Fruit fly (Drosophila melanogaster): ENCODE measurements around the gene osp.
"Not testable (repeated sequence)": the region's sequence is repeated elsewhere in the genome, so short reads cannot be mapped to it uniquely, and the experiment has no call there.

Gene osp

DNA sequence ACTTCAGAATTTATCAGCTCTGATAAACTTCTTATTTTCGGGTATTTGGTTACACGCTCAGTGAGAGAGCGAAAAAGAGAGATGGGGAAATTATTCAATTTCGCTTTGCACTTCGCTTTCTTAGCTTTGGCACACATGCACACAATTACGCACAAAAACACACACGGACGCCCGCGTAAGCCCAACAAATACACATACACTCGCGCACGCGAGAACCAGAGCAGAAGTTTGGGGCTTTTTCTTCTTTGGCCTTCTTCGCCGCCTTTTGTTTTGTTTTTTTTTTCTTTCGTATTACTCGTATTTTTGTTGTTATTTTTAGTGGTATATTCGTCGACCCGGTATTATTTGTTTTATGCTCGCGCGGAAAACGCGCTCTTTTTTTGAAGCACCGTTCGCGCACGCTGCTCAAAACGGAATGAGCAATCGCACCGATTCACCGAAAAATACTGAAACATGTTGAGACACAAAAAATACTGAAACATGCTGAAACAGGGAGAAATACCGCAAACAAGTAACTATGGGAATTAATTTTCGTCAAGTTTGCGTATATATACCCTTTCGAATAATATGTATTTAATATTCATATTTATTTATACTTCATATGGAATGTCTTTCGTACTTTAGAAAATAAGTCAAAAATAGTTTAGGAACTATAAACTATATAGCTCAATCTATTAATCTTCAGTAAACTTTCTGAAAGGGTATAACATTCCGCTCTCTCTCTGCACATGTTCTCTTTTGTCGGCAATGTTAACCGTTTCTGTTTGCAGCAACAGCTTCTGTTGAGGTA is at the start of gene osp:
TSS of gene osp (minus strand) at position 419 of the 790 bp plus-strand sequence.
- peak; percentile 97 for TF ChIP-seq CG17801 (GFP tag; optimal IDR thresholded peaks at IDR 0.05; ENCODE audit: partially characterized antibody)

- not testable (repeated sequence) for TF ChIP-seq CG17801 (GFP tag; optimal IDR thresholded peaks at IDR 0.05; ENCODE audit: partially characterized antibody)
These were observed 48.5 kb upstream of the osp start, which contains the start of gene CG31775 for dm6 chr2L:14737669-14738068. TSS of gene CG31775 (minus strand) at chr2L:14737769.

- TF ChIP-seq CG17801 (GFP tag; optimal IDR thresholded peaks at IDR 0.05; ENCODE audit: partially characterized antibody), result not testable (repeated sequence)
These were observed 46.4 kb upstream of the osp start, which contains the start of gene CG31835 for dm6 chr2L:14735543-14735942. TSS of gene CG31835 (plus strand) at chr2L:14735843.

DNA sequence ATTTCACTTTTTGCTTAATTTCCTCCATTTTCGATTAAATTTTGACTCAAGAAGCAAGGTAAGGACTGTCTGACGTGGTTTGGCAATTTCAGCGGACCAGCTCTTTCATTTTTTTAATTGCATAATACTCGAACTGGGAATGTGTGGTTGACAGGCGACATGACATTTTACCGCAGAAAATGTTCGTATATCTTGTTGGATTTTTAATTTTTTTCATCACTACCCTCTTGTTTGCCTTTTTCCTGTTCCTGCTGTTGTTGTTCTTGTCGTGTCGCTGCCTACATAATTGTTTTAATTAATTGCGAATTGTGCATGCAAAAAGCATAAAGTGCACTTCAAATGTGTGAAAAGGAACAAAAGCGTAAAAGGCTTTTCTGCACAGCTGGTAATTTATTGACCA is 40.9 kb upstream of the osp start, which contains the start of gene CG42685:
TSS of gene CG42685 (minus strand) at position 101 of the 400 bp plus-strand sequence.
- TF ChIP-seq CG17801 (GFP tag; optimal IDR thresholded peaks at IDR 0.05; ENCODE audit: partially characterized antibody), result no peak

- no peak for TF ChIP-seq CG17801 (GFP tag; optimal IDR thresholded peaks at IDR 0.05; ENCODE audit: partially characterized antibody)
These were observed 24.3 kb upstream of the osp start, which contains the start of gene CG34165 for dm6 chr2L:14713467-14713866. TSS of gene CG34165 (plus strand) at chr2L:14713750.

DNA sequence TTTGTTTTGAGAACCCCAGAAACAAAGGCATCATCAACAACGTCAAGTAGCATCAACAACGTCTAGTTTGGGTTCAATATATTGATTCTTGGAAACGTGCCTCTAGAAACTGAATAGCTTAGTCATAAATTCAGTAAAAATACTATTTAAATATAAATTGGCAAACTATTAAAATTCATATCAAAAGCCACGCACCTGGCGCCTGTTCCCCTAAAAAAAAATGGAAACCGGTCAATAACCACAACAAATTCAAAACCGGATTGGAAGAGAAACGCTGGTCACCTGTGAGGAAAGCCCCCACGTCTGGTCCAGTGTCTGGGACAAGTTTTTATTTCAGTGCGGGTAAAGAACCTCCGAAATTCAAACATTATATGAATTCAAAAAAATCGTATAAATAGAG is 23.1 kb upstream of the osp start, which contains the start of gene CG15282:
TSS of gene CG15282 (plus strand) at position 227 of the 400 bp plus-strand sequence.
- TF ChIP-seq CG17801 (GFP tag; optimal IDR thresholded peaks at IDR 0.05; ENCODE audit: partially characterized antibody), result no peak

DNA sequence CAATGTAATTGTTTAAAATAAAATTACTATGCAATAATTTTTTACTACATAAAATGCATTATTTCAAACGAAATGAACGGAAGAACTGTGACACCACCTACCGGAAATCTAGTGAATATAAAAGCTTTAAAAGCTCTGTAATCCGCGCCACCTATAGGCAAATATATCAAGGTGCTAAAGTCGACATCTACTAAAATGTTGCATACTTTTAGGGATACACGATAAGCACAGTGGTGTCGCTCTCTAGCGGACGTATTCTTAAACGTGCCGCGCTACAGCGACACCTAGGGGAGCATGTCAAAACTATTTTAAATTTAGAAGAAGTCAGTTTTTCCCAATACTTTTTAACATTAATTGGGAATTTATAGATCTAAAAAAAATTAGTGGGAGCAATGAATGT is 17.1 kb upstream of the osp start:
- peak; percentile 20 for TF ChIP-seq CG17801 (GFP tag; optimal IDR thresholded peaks at IDR 0.05; ENCODE audit: partially characterized antibody)

DNA sequence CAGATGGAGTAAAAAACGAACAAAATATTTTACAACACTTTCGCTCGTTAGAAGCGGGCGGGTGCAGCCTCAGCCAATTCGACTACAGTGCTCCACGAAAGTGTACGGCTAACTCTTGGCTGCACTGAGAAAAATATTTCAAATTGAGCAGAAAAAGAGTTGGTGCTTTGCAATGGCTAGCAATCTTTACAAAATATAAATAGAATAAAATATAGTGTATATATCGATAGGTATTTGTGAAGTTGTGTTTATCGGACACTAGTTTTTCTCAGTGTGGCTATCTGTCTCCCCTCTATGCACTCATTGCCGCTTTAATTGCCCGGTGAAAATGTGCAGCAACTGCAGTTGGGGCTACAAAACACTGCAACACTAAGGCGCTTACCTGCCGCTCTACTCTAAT is 12.4 kb upstream of the osp start:
- TF ChIP-seq CG17801 (GFP tag; optimal IDR thresholded peaks at IDR 0.05; ENCODE audit: partially characterized antibody), result no peak

- TF ChIP-seq CG17801 (GFP tag; optimal IDR thresholded peaks at IDR 0.05; ENCODE audit: partially characterized antibody), result no peak
These were observed 10.4 kb upstream of the osp start for dm6 chr2L:14699501-14700077.

DNA sequence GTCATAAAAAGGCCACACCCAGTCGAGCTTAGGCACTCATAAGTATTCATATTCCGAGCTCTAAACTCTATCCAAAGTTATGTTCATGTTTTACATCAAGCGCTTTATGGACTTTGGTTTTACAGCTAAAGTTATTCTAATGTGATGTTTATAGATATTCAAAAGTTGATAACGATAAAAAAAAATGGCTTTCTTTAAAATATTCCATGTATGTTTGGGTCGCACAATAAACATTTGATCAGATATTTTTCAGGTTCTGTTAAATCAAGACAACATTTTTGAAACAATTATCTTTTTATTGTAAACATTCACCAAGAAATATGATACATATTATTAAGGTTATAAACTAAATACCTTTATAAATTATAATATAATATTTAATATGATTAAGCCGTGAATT is 9.8 kb upstream of the osp start:
- no peak for TF ChIP-seq CG17801 (GFP tag; optimal IDR thresholded peaks at IDR 0.05; ENCODE audit: partially characterized antibody)

- no peak for TF ChIP-seq CG17801 (GFP tag; optimal IDR thresholded peaks at IDR 0.05; ENCODE audit: partially characterized antibody)
These were observed 8.8 kb upstream of the osp start for dm6 chr2L:14697938-14698337.

DNA sequence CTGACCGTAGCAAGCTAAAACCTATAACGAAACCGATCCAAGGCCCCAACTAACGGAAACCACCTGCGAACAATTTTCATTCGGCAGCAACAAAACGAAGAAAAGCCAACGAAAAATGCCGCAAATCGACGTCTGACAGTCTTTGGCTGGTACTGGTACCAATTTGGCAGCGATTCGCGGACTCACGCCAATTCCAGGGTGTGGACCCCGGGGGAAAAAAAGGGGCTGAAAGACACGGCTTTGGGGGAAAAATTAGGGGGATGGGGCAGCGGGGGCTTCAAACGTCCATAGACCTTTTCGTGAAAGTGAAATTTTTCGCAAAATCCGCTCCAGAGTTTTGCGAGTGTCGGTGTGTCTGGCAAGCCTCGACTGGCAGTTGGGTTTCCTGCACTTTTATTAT is 4.5 kb upstream of the osp start:
- no peak for TF ChIP-seq CG17801 (GFP tag; optimal IDR thresholded peaks at IDR 0.05; ENCODE audit: partially characterized antibody)

- TF ChIP-seq CG17801 (GFP tag; optimal IDR thresholded peaks at IDR 0.05; ENCODE audit: partially characterized antibody), result no peak
These were observed 1.7 kb upstream of the osp start for dm6 chr2L:14690791-14691190.

DNA sequence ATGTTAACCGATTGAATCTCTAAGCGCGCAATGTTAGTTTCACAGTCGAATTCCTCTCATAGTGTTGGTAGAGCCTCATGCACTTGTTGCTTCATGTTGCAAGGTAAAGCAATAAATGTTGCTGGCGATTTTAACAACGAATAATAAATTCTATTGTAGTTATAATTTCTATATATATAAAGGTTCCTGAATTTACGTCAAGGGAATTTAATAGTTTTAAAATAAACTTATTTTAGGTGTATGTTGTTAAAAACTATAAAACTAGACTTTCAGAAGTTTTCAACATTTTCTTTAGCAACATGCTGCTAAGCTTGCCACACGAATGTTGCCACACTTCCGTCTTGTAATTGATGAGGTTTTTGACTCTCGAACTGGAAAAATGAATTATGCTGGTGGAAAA is 1.1 kb upstream of the osp start:
- TF ChIP-seq CG17801 (GFP tag; optimal IDR thresholded peaks at IDR 0.05; ENCODE audit: partially characterized antibody), result no peak

DNA sequence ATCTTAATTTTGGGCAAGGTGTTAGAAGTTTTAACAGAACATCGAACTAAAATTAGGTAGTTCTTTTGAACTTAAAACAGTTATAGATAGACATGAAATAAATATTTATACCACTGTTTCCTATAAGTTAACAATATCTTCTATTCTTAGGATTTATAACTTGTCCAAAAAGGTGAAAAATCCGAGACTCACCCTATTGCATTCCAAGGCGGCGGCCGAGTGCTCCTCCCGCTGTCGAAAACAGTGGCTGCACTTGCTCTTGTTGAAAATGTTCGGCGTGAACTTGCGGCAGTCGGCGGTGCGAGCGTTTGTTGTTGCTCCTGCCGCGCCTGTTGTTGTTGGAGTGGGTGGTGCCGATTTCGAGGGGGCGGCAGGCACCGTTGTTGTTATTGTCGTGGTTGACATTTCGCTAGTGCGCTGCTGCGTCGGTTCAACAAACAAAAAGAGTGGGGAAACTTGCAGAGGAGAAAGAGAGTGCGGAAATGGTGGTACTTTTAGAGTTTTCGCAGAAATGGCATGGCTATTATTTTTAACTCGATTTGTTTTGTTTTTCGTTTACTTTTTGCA is 783 bp downstream of the osp start:
- TF ChIP-seq CG17801 (GFP tag; optimal IDR thresholded peaks at IDR 0.05; ENCODE audit: partially characterized antibody), result no peak

DNA sequence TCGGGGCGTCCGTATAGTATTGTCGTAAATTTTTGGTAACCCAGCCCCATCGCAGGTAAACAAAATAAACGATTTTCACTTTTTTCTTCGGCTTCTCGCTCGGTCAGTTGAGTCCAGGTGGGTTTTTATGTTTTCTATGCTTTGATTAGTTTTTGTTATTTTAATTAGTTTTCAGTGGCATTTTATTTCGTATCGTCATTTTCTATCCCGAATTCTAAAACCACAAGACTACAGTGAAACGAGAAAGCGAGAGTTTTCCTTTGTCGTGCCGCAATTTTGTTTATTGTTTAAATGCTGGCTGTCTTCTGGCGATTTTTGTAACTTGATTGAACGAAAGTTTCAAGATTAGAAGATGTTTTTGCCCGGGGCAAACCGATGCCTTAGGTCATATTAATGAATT is 1.8 kb downstream of the osp start:
- no peak for TF ChIP-seq CG17801 (GFP tag; optimal IDR thresholded peaks at IDR 0.05; ENCODE audit: partially characterized antibody)

All from ovary, adult (tissue).